Worm (Caenorhabditis elegans): ENCODE results near the gene gldi-8.

The gldi-8 gene

DNA sequence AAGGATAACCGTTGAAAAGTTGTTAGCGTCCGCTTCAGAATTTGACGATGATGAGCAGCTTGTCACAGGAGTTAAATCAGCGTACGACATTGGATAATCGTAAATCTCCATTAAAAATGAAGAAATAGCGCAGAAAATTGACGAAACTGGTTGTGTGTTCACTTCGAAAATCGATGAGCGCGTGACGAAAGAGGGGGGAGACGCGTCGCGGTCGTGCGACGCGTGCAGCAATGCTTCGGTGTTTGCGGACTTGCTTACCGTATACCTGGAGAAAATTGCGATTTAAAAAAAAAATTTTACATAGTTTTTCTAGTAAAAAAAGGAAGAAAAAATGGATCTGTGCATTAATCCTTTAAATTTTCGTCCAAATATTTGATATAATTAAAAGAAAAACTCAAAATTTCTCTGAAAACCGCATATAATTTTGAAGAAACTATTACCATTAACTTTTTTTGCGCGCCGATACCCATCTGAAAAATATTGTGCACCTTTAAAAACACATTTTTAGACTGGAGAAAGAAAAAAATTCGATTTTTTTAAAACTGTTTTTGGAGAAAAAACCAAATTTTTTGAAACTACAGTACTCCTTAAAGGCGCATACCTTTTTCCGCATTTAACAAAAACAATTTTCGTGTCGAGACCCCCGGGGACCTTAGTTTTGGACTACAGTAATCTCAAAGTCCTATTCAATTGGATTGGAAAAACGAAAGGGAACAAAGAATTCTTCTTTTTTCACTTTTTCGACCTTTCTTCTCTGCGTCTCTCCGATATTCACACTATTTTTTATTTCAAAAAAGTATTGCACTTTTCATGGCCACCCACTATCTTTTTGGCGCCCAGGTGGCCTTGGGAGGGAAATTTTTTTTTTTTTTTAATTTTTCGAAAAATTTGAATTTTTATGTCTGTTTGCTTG lies 855 bp downstream of the gldi-8 start:
- TF ChIP-seq unc-39 (tag; optimal IDR thresholded peaks at IDR 0.05) (no peak), lin-11 (tag; optimal IDR thresholded peaks at IDR 0.05) (peak; percentile 83), ceh-82 (tag; optimal IDR thresholded peaks at IDR 0.05) (peak; percentile 8), peb-1 (tag; optimal IDR thresholded peaks at IDR 0.05) (no peak), sem-4 (tag; optimal IDR thresholded peaks at IDR 0.05) (peak; percentile 92), nhr-11 (tag; optimal IDR thresholded peaks at IDR 0.05) (no peak), egl-27 (tag; optimal IDR thresholded peaks at IDR 0.05) (peak; percentile 27), C34F6.9 (tag; optimal IDR thresholded peaks at IDR 0.05) (peak; percentile 99), nhr-25 (tag; optimal IDR thresholded peaks at IDR 0.05) (peak; percentile 86), Y55F3AM.14 (GFP tag; optimal IDR thresholded peaks at IDR 0.05) (peak; percentile 69), crh-2 (tag; optimal IDR thresholded peaks at IDR 0.05) (peak; percentile 87), skn-1 (tag; optimal IDR thresholded peaks at IDR 0.05) (no peak), mab-5 (tag; optimal IDR thresholded peaks at IDR 0.05) (peak; percentile 76), mbf-1 (tag; optimal IDR thresholded peaks at IDR 0.05) (no peak), ceh-16 (tag; optimal IDR thresholded peaks at IDR 0.05) (no peak), nhr-21 (tag; optimal IDR thresholded peaks at IDR 0.05) (peak; percentile 50), gmeb-1 (tag; optimal IDR thresholded peaks at IDR 0.05) (peak; percentile 77), lin-39 (tag; optimal IDR thresholded peaks at IDR 0.05) (no peak), F13H6.1 (tag; optimal IDR thresholded peaks at IDR 0.05) (peak; percentile 76), fos-1 (tag; optimal IDR thresholded peaks at IDR 0.05) (peak; percentile 71), zag-1 (tag; optimal IDR thresholded peaks at IDR 0.05) (peak; percentile 55), unc-62 (GFP tag; optimal IDR thresholded peaks at IDR 0.05) (no peak), sma-3 (GFP tag; optimal IDR thresholded peaks at IDR 0.05) (peak; percentile 76), elt-3 (tag; optimal IDR thresholded peaks at IDR 0.05) (no peak), aly-2 (tag; optimal IDR thresholded peaks at IDR 0.05) (no peak), elt-1 (tag; optimal IDR thresholded peaks at IDR 0.05) (no peak), nhr-6 (tag; optimal IDR thresholded peaks at IDR 0.05) (peak; percentile 14), mdl-1 (tag; optimal IDR thresholded peaks at IDR 0.05) (peak; percentile 3 to 67), nhr-237 (tag; optimal IDR thresholded peaks at IDR 0.05) (no peak), blmp-1 (tag; optimal IDR thresholded peaks at IDR 0.05; ENCODE audit: insufficient read depth) (peak; percentile 95), lin-13 (GFP tag; optimal IDR thresholded peaks at IDR 0.05) (peak; percentile 95), snpc-4 (tag; optimal IDR thresholded peaks at IDR 0.05) (peak; percentile 52), nhr-10 (tag; optimal IDR thresholded peaks at IDR 0.05) (no peak), nhr-129 (tag; optimal IDR thresholded peaks at IDR 0.05) (peak; percentile 84), dmd-4 (tag; optimal IDR thresholded peaks at IDR 0.05) (no peak), ztf-11 (tag; optimal IDR thresholded peaks at IDR 0.05) (no peak), nhr-23 (tag; optimal IDR thresholded peaks at IDR 0.05) (no peak), ama-1 (optimal IDR thresholded peaks at IDR 0.05) (peak; percentile 88), nhr-77 (tag; optimal IDR thresholded peaks at IDR 0.05) (no peak), ztf-1 (GFP tag; conservative IDR thresholded peaks at IDR 0.05) (no peak), ZK546.5 (tag; optimal IDR thresholded peaks at IDR 0.05) (no peak), nhr-12 (tag; optimal IDR thresholded peaks at IDR 0.05) (no peak), sma-9 (GFP tag; optimal IDR thresholded peaks at IDR 0.05) (peak; percentile 76), sma-9 (tag; optimal IDR thresholded peaks at IDR 0.05) (no peak), unc-55 (GFP tag; optimal IDR thresholded peaks at IDR 0.05) (peak; percentile 94), R02D3.7 (tag; optimal IDR thresholded peaks at IDR 0.05) (no peak), alr-1 (tag; optimal IDR thresholded peaks at IDR 0.05) (no peak), ztf-4 (tag; optimal IDR thresholded peaks at IDR 0.05) (peak; percentile 72), lsy-2 (tag; optimal IDR thresholded peaks at IDR 0.05) (peak; percentile 96 to 99)

All from whole organism, L2 larva.